Worm (Caenorhabditis elegans) whole organism, L3 larva: ENCODE data around the gene ftt-2.

ENCODE experiments used
- R02D3.7 ChIP-seq: fragments of 150-350 bp; optimal IDR thresholded peaks from 2 replicates; lab custom pipeline; 2014; ENCODE audit warnings: missing biosample characterization, missing genetic modification characterization
- ZK546.5 ChIP-seq: sonication (generic microtip); optimal IDR thresholded peaks from 2 replicates; lab custom pipeline; 2017; ENCODE audit warnings: missing biosample characterization, missing genetic modification characterization
- ama-1 ChIP-seq: fragments of 150-350 bp; optimal IDR thresholded peaks from 2 replicates; lab custom pipeline; 2018
- ceh-28 ChIP-seq: fragments of 150-350 bp; optimal IDR thresholded peaks from 2 replicates; lab custom pipeline; 2014; ENCODE audit warnings: missing biosample characterization, missing genetic modification reagents, missing genetic modification characterization
- ceh-82 ChIP-seq: fragments of 150-350 bp; optimal IDR thresholded peaks from 2 replicates; lab custom pipeline; 2014; ENCODE audit warnings: missing biosample characterization, missing genetic modification characterization
- ceh-9 ChIP-seq: sonication (generic microtip); optimal IDR thresholded peaks from 2 replicates; lab custom pipeline; 2018; ENCODE audit warnings: missing biosample characterization, missing genetic modification characterization
- daf-12 ChIP-seq: fragments of 150-350 bp; optimal IDR thresholded peaks from 2 replicates; lab custom pipeline; 2014; ENCODE audit warnings: missing biosample characterization, missing genetic modification reagents, missing genetic modification characterization
- egl-27 ChIP-seq: sonication (generic microtip); optimal IDR thresholded peaks from 4 replicates; lab custom pipeline; 2017; ENCODE audit warnings: missing biosample characterization, missing genetic modification reagents, missing genetic modification characterization
- egl-5 ChIP-seq: fragments of 150-350 bp; optimal IDR thresholded peaks from 2 replicates; lab custom pipeline; 2017; ENCODE audit warnings: missing biosample characterization, missing genetic modification reagents, missing genetic modification characterization, inconsistent platforms
- elt-1 ChIP-seq: fragments of 150-350 bp; optimal IDR thresholded peaks from 2 replicates; lab custom pipeline; 2014; ENCODE audit warnings: missing biosample characterization, missing genetic modification characterization
- elt-2 ChIP-seq: sonication (generic microtip); optimal IDR thresholded peaks from 2 replicates; lab custom pipeline; 2016; ENCODE audit warnings: missing genetic modification reagents, mild to moderate bottlenecking, missing genetic modification characterization, missing compliant biosample characterization
- eor-1 ChIP-seq, 2 experiments: fragments of 150-350 bp; optimal IDR thresholded peaks; 2 replicates each; lab custom pipeline; 2014 to 2018; ENCODE audit warnings: missing biosample characterization in 2 of 2, missing genetic modification characterization in 2 of 2
- fkh-10 ChIP-seq: sonication (generic microtip); optimal IDR thresholded peaks from 2 replicates; lab custom pipeline; 2017; ENCODE audit warnings: missing biosample characterization, missing genetic modification reagents, missing genetic modification characterization
- fos-1 ChIP-seq: fragments of 150-350 bp; optimal IDR thresholded peaks from 2 replicates; lab custom pipeline; 2014; ENCODE audit warnings: missing biosample characterization, missing genetic modification characterization
- jun-1 ChIP-seq: fragments of 150-350 bp; optimal IDR thresholded peaks from 2 replicates; lab custom pipeline; 2014; ENCODE audit warnings: missing biosample characterization, missing genetic modification reagents, missing genetic modification characterization
- lin-15B ChIP-seq: fragments of 150-350 bp; optimal IDR thresholded peaks from 2 replicates; lab custom pipeline; 2014; ENCODE audit warnings: missing biosample characterization, missing genetic modification characterization
- lin-39 ChIP-seq: fragments of 150-350 bp; optimal IDR thresholded peaks from 2 replicates; lab custom pipeline; 2018; ENCODE audit warnings: missing biosample characterization, missing genetic modification reagents, missing genetic modification characterization
- lsy-12 ChIP-seq: sonication (generic microtip); optimal IDR thresholded peaks from 2 replicates; lab custom pipeline; 2016; ENCODE audit warnings: mild to moderate bottlenecking, missing genetic modification characterization, missing compliant biosample characterization
- mdl-1 ChIP-seq: fragments of 150-350 bp; optimal IDR thresholded peaks from 2 replicates; lab custom pipeline; 2014; ENCODE audit warnings: missing biosample characterization, missing genetic modification characterization
- mml-1 ChIP-seq: fragments of 150-350 bp; sonication (generic microtip); optimal IDR thresholded peaks from 3 replicates; lab custom pipeline; 2014; ENCODE audit warnings: missing biosample characterization, missing genetic modification characterization
- nfya-1 ChIP-seq: sonication (generic microtip); optimal IDR thresholded peaks from 2 replicates; lab custom pipeline; 2017; ENCODE audit warnings: missing genetic modification characterization, mild to moderate bottlenecking, missing compliant biosample characterization, antibody characterized with exemption, moderate library complexity; ENCODE audit not compliant: insufficient read depth
- nhr-12 ChIP-seq: fragments of 150-350 bp; optimal IDR thresholded peaks from 2 replicates; lab custom pipeline; 2014; ENCODE audit warnings: missing biosample characterization, missing genetic modification characterization
- nhr-237 ChIP-seq: fragments of 150-350 bp; optimal IDR thresholded peaks from 2 replicates; lab custom pipeline; 2014; ENCODE audit warnings: missing biosample characterization, missing genetic modification characterization
- nhr-25 ChIP-seq: sonication (generic microtip); optimal IDR thresholded peaks from 2 replicates; lab custom pipeline; 2017; ENCODE audit warnings: missing biosample characterization, missing genetic modification characterization
- nhr-28 ChIP-seq: fragments of 150-350 bp; optimal IDR thresholded peaks from 2 replicates; lab custom pipeline; 2014; ENCODE audit warnings: missing biosample characterization, missing genetic modification characterization
- nhr-43 ChIP-seq: sonication (generic microtip); optimal IDR thresholded peaks from 2 replicates; lab custom pipeline; 2016; ENCODE audit warnings: mild to moderate bottlenecking, missing genetic modification characterization, missing compliant biosample characterization; ENCODE audit not compliant: poor library complexity, severe bottlenecking
- nhr-77 ChIP-seq: fragments of 150-350 bp; optimal IDR thresholded peaks from 2 replicates; lab custom pipeline; 2014; ENCODE audit warnings: missing biosample characterization, missing genetic modification characterization
- sea-2 ChIP-seq: fragments of 150-350 bp; sonication (generic microtip); optimal IDR thresholded peaks from 4 replicates; lab custom pipeline; 2014; ENCODE audit warnings: missing biosample characterization, missing genetic modification reagents, missing genetic modification characterization
- skn-1 ChIP-seq: fragments of 150-350 bp; optimal IDR thresholded peaks from 2 replicates; lab custom pipeline; 2014; ENCODE audit warnings: missing biosample characterization, missing genetic modification characterization
- snpc-4 ChIP-seq: fragments of 150-350 bp; optimal IDR thresholded peaks from 2 replicates; lab custom pipeline; 2014; ENCODE audit warnings: missing biosample characterization, missing genetic modification characterization
- tbx-2 ChIP-seq: sonication (generic microtip); optimal IDR thresholded peaks from 2 replicates; lab custom pipeline; 2016; ENCODE audit warnings: mild to moderate bottlenecking, missing genetic modification characterization, missing compliant biosample characterization
- unc-62 ChIP-seq: fragments of 150-350 bp; sonication (generic microtip); optimal IDR thresholded peaks from 4 replicates; lab custom pipeline; 2014; ENCODE audit warnings: missing biosample characterization, missing genetic modification reagents, missing genetic modification characterization
- zag-1 ChIP-seq: fragments of 150-350 bp; optimal IDR thresholded peaks from 2 replicates; lab custom pipeline; 2014; ENCODE audit warnings: missing biosample characterization, missing genetic modification characterization
- ztf-11 ChIP-seq: fragments of 150-350 bp; optimal IDR thresholded peaks from 2 replicates; lab custom pipeline; 2014; ENCODE audit warnings: missing biosample characterization, missing genetic modification characterization
- ztf-4 ChIP-seq: fragments of 150-350 bp; optimal IDR thresholded peaks from 2 replicates; lab custom pipeline; 2014; ENCODE audit warnings: missing biosample characterization, missing genetic modification characterization

ftt-2 gene

ce11 chrX:11633278-11633677 lies 28.1 kb upstream of the ftt-2 start:
- TF ChIP-seq egl-5 (no peak), fkh-10 (GFP tag; lab: Kevin White, UChicago) (peak; percentile 51), ztf-4 (no peak)

ce11 chrX:11632107-11632506 lies 26.9 kb upstream of the ftt-2 start, which contains the start of gene sto-6:
Gene sto-6 (plus strand): TSS chrX:11632407.
- TF ChIP-seq tbx-2 (tag; lab: Kevin White, UChicago) (no peak), ceh-9 (tag; lab: Kevin White, UChicago) (no peak), sea-2 (no peak), skn-1 (tag; lab: Kevin White, UChicago) (no peak), nhr-28 (tag; lab: Kevin White, UChicago) (no peak), egl-27 (tag; lab: Kevin White, UChicago) (no peak), elt-2 (no peak), zag-1 (no peak), mdl-1 (tag; lab: Kevin White, UChicago) (no peak), ceh-82 (tag; lab: Kevin White, UChicago) (no peak), lin-39 (tag; lab: Kevin White, UChicago) (no peak), mml-1 (tag; lab: Kevin White, UChicago) (no peak), lsy-12 (tag; lab: Kevin White, UChicago) (no peak), R02D3.7 (tag; lab: Kevin White, UChicago) (no peak), nhr-12 (tag; lab: Kevin White, UChicago) (no peak), nhr-25 (tag; lab: Kevin White, UChicago) (no peak), jun-1 (tag; lab: Kevin White, UChicago) (no peak), nhr-237 (tag; lab: Kevin White, UChicago) (no peak), ceh-28 (tag; lab: Kevin White, UChicago) (no peak), nhr-43 (tag; lab: Kevin White, UChicago) (no peak)

- no peak for TF ChIP-seq ceh-28 (tag; lab: Kevin White, UChicago)
- TF ChIP-seq elt-2, result no peak
- TF ChIP-seq fkh-10 (GFP tag; lab: Kevin White, UChicago), result peak; percentile 43
- no peak for TF ChIP-seq nhr-28 (tag; lab: Kevin White, UChicago)
- TF ChIP-seq lin-15B, result no peak
- TF ChIP-seq mml-1 (tag; lab: Kevin White, UChicago), result no peak
- TF ChIP-seq nhr-77, result no peak
Observed at ce11 chrX:11630499-11630898, 25.3 kb upstream of the ftt-2 start.

- no peak for TF ChIP-seq daf-12 (tag; lab: Kevin White, UChicago)
- no peak for TF ChIP-seq jun-1 (tag; lab: Kevin White, UChicago)
- no peak for TF ChIP-seq lin-39 (tag; lab: Kevin White, UChicago)
- TF ChIP-seq snpc-4 (tag; lab: Kevin White, UChicago), result no peak
- TF ChIP-seq unc-62 (GFP tag; lab: Kevin White, UChicago), result no peak
Observed at ce11 chrX:11628580-11628979, 23.4 kb upstream of the ftt-2 start, which contains the start of gene spp-30. Gene spp-30 (minus strand): TSS chrX:11628680.

ce11 chrX:11627013-11627412 lies 21.8 kb upstream of the ftt-2 start, which contains the start of gene twk-44:
Gene twk-44 (minus strand): TSS chrX:11627113.
- TF ChIP-seq fos-1 (no peak), ZK546.5 (tag; lab: Kevin White, UChicago) (no peak), nfya-1 (tag; lab: Kevin White, UChicago) (no peak), eor-1 (tag; optimal IDR thresholded peaks at IDR 0.05; lab: Kevin White, UChicago) (no peak), lin-15B (no peak), nhr-43 (tag; lab: Kevin White, UChicago) (no peak), skn-1 (tag; lab: Kevin White, UChicago) (no peak), lsy-12 (tag; lab: Kevin White, UChicago) (no peak), unc-62 (GFP tag; lab: Kevin White, UChicago) (no peak), nhr-77 (no peak), ama-1 (lab: Kevin White, UChicago) (no peak), ztf-11 (tag; lab: Kevin White, UChicago) (no peak), mml-1 (tag; lab: Kevin White, UChicago) (no peak), ceh-82 (tag; lab: Kevin White, UChicago) (no peak), elt-1 (no peak), nhr-28 (tag; lab: Kevin White, UChicago) (no peak)
